Fruit fly (Drosophila melanogaster) whole organism, wandering third instar larva: ENCODE measurements around the gene CG14662.

Experiments
- CG32264 ChIP-seq: fragments of 200-800 bp; sonication (Bioruptor generic); optimal IDR thresholded peaks from 2 replicates; lab custom pipeline; 2016; ENCODE audit warnings: missing biosample characterization, missing genetic modification characterization
- HLH106 ChIP-seq: fragments of 200-800 bp; optimal IDR thresholded peaks from 3 replicates; lab custom pipeline; 2019; ENCODE audit warnings: missing biosample characterization, mild to moderate bottlenecking, missing genetic modification characterization, moderate library complexity
- Hr78 ChIP-seq: fragments of >200 bp; optimal IDR thresholded peaks from 2 replicates; lab custom pipeline; 2017; ENCODE audit warnings: missing biosample characterization, missing genetic modification characterization
- Mio ChIP-seq: sonication (Bioruptor generic); optimal IDR thresholded peaks from 2 replicates; lab custom pipeline; 2016; ENCODE audit warnings: missing biosample characterization, missing genetic modification characterization
- dl ChIP-seq, 2 experiments: fragments of 175-275, 200-275 bp in 1 of 2; fragments of 200-275 bp in 1 of 2; sonication (Bioruptor generic); optimal IDR thresholded peaks; lab custom pipeline; 2018; ENCODE audit warnings: mild to moderate bottlenecking in 2 of 2, missing biosample characterization in 2 of 2, missing genetic modification characterization in 2 of 2, moderate library complexity in 2 of 2; ENCODE audit not compliant: partially characterized antibody in 2 of 2, insufficient read depth in 1 of 2
- h ChIP-seq: fragments of 200-800 bp; sonication (Bioruptor generic); optimal IDR thresholded peaks from 3 replicates; lab custom pipeline; 2016; ENCODE audit warnings: missing biosample characterization, mild to moderate bottlenecking, missing genetic modification characterization
- lola ChIP-seq: fragments of >200 bp; optimal IDR thresholded peaks from 2 replicates; lab custom pipeline; 2017; ENCODE audit warnings: missing biosample characterization, missing genetic modification characterization
- pan ChIP-seq: fragments of >200 bp; optimal IDR thresholded peaks from 2 replicates; lab custom pipeline; 2017
- sv ChIP-seq: fragments of 200-800 bp; sonication (Bioruptor generic); optimal IDR thresholded peaks from 3 replicates; lab custom pipeline; 2016; ENCODE audit warnings: missing biosample characterization, missing genetic modification characterization

Gene CG14662

DNA sequence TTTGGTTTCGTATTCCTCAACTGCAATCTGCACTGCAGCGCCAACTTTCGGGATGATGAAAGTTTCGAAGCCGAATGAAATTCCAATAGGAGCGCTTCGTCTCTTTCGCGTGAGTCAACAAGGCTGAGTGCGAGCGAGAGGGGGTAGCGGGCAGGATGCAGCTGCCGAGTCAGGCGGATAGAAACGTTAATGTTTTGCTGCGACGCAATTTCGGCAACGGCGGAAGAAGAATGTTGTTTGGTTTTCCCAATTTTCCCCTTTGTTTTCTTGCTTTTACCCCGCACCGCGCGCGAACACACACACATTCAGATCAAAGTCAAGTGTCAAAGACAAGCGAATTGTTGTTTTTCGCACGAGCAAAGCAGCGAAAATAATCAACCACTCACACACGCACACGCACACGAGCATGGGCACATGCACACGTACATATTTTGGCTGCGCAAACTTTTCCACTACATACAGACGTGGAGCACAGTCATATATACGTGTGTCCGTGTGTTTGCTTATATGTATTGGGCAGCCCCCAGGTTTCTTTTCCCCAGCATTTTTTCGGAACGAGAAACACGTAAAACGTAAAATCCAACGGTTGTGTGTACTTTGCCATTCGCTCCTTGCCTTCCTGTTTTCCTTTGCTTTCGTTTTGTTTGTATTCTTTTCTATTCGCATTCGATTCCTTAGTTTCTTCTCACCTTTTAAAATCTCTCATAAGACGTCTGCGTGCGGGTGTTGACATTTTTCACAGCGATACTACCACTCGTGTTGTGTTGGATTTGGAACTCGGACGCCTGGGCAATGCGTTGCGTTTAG lies 32.1 kb downstream of the CG14662 start (continued):
- TF ChIP-seq HLH106 (tag; lab: Kevin White, UChicago) = no peak
- TF ChIP-seq pan (lab: Kevin White, UChicago) = no peak
- no peak for TF ChIP-seq Mio (GFP tag; lab: Kevin White, UChicago)

DNA sequence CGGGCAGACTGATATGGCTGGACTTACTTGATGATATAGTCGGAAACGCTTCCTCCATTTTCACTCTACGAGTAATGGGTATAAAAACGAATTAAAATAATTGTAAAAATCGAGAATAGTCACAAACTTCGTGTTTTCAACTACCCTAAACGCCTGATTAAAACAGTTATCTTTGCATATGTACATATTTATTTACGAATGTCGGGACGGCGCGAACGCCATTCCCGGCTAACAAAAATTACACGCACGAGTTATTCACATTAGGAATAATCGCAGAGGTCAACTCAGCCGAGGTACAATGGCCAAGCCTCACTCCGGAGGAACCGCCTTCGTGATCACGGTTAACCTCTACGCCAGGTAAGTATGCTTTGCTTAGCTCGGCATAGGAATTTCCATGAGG lies 36.3 kb downstream of the CG14662 start:
- TF ChIP-seq h (GFP tag; lab: Kevin White, UChicago) = no peak
- no peak for TF ChIP-seq Hr78 (GFP tag; lab: Kevin White, UChicago)
- TF ChIP-seq lola = no peak
- no peak for TF ChIP-seq sv (GFP tag; lab: Kevin White, UChicago)
- TF ChIP-seq dl (GFP tag; optimal IDR thresholded peaks at IDR 0.05; lab: Kevin White, UChicago; ENCODE audit: insufficient read depth in 1 of 2, partially characterized antibody in 2 of 2) = no peak
- TF ChIP-seq CG32264 (GFP tag; lab: Kevin White, UChicago) = no peak
